Fruit fly (Drosophila melanogaster): Measurements from ENCODE around the gene CG14369.

Gene CG14369

DNA sequence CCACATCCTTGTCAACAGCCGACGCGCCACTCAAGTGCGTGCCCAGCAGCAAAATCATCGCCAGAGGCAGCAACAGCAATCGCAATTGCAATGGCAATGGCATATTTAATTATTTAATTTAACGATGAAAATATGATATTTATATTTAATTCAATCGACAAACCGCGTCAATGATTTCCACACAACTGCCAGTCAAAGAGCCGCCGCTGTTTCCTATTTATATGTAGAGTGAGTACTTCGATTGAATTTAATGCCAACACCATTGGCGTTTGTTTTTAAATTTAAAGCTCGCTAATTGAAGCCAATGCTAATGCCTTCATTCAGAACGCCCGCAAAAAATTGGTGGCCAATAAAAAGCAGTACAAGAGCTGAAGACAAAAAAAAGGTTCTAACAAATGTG lies at the start of gene CG14369:
Gene CG14369 (minus strand): TSS at position 101 of the 400 bp plus-strand sequence.
- no peak for TF ChIP-seq CG14711 (tag; optimal IDR thresholded peaks at IDR 0.05)
- TF ChIP-seq CG11617 (GFP tag; optimal IDR thresholded peaks at IDR 0.05): no peak

DNA sequence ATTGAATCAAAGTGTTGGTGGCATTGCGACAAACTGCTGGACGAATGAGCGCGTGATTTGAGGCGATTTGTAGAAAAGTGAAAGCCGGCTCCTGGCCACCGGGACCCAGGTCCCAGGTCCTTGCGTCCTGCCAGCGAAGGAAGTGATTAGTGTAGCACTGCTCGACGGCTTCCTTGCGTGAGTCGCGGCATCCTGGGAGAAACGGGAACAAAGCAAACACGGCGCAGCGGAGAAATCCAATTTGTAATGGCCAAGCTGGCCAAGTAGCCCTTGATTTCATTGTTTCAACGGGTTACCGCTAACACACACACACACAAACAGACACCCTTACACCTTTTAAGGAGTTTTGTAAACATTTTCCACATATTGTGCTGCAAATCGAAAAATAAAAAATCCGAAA lies 39.2 kb upstream of the CG14369 start, which contains the start of gene CG10841:
Gene CG10841 (plus strand): TSS at position 301 of the 400 bp plus-strand sequence.
- no peak for TF ChIP-seq CG33017 (tag; optimal IDR thresholded peaks at IDR 0.05)
- no peak for TF ChIP-seq CG11617 (GFP tag; optimal IDR thresholded peaks at IDR 0.05)
- TF ChIP-seq kay (GFP tag; ENCODE audit: borderline replicate concordance): no peak
- no peak for TF ChIP-seq toe (GFP tag; optimal IDR thresholded peaks at IDR 0.05)
- no peak for TF ChIP-seq CG14711 (tag; optimal IDR thresholded peaks at IDR 0.05)
- no peak for TF ChIP-seq CG5204 (GFP tag; optimal IDR thresholded peaks at IDR 0.05)
- TF ChIP-seq Hr96 (GFP tag; optimal IDR thresholded peaks at IDR 0.05): no peak
- TF ChIP-seq Clk (GFP tag; optimal IDR thresholded peaks at IDR 0.05): no peak

DNA sequence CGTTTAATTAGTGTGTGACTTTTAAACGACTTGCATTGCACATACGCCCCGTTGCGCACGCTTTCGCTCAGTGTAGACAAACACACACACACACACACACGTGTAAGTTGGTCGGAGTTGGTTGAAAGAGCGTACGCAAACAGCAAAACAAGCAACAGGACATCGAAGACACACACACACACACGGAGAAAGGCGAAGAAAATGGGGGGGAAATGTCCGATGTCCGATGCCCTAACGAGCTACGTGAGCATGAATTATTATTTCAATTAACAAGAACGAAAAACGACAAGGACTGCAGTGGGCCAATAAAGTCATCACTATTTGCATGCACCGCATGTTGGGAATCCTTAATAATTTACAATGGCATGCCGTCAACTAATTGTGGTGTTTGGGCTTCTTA lies 24.8 kb upstream of the CG14369 start:
- TF ChIP-seq CG33017 (tag; optimal IDR thresholded peaks at IDR 0.05) (no peak), bab1 (GFP tag; optimal IDR thresholded peaks at IDR 0.05) (no peak), Crg-1 (GFP tag; optimal IDR thresholded peaks at IDR 0.05) (no peak), toe (GFP tag; optimal IDR thresholded peaks at IDR 0.05) (no peak), CG11617 (GFP tag; optimal IDR thresholded peaks at IDR 0.05) (no peak), pad (GFP tag; optimal IDR thresholded peaks at IDR 0.05) (no peak), CG12768 (GFP tag; optimal IDR thresholded peaks at IDR 0.05) (no peak), CG1620 (GFP tag; optimal IDR thresholded peaks at IDR 0.05) (no peak), Hr96 (GFP tag; optimal IDR thresholded peaks at IDR 0.05) (no peak), CG14711 (tag; optimal IDR thresholded peaks at IDR 0.05) (no peak), ovo (GFP tag; optimal IDR thresholded peaks at IDR 0.05) (no peak), tj (GFP tag; optimal IDR thresholded peaks at IDR 0.05) (no peak), CG5204 (GFP tag; optimal IDR thresholded peaks at IDR 0.05) (no peak), CG7045 (GFP tag; optimal IDR thresholded peaks at IDR 0.05) (no peak), cnc (optimal IDR thresholded peaks at IDR 0.05) (no peak), CG7101 (tag; optimal IDR thresholded peaks at IDR 0.05) (no peak), kay (GFP tag; ENCODE audit: borderline replicate concordance) (no peak), Clk (GFP tag; optimal IDR thresholded peaks at IDR 0.05) (no peak), Mnt (GFP tag; optimal IDR thresholded peaks at IDR 0.05) (no peak), cic (GFP tag; optimal IDR thresholded peaks at IDR 0.05) (no peak)

DNA sequence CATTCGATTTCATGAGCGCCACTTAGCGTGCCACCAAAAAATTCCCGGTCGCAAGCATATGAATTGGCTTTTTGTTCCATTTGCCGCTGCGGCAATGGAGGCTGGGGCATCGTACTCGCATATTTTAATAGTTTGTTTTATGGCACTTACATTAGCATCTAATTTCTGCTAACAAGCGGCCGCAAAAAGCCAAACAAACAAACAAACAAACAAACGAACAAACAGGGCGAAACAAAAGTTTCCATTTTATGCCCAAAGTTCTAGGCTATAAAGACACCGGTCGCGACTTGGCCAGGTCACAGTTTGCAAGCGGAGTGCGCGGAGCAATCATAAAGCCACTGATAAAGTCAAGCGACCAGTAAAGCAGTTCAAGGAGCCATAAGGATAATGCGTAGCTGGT lies 23.2 kb upstream of the CG14369 start, which contains the start of gene CG9269:
Gene CG9269 (plus strand): TSS at position 301 of the 400 bp plus-strand sequence.
- TF ChIP-seq CG7101 (tag; optimal IDR thresholded peaks at IDR 0.05) (no peak), bab1 (GFP tag; optimal IDR thresholded peaks at IDR 0.05) (no peak), ovo (GFP tag; optimal IDR thresholded peaks at IDR 0.05) (no peak)

DNA sequence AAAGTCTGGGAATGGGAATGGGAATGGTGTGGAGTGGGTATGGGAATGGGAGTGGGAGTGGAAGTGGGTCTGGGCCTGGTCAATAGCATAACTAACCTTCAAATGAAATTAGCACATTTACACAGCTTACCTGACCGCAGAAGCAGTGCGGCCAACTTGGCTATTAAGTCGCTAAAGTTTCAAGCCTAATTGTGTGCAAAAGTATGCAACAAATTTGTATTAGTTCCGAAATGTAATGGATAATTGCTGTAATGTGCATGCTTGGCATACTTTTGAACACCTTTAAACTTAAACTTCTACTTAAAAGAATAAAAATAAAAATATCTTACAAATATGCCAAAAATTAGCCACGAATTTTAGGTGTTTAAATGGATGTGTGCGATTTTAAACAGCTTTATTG lies 22.6 kb upstream of the CG14369 start:
- TF ChIP-seq CG1620 (GFP tag; optimal IDR thresholded peaks at IDR 0.05) (no peak), ovo (GFP tag; optimal IDR thresholded peaks at IDR 0.05) (no peak), bab1 (GFP tag; optimal IDR thresholded peaks at IDR 0.05) (no peak), Crg-1 (GFP tag; optimal IDR thresholded peaks at IDR 0.05) (no peak), pad (GFP tag; optimal IDR thresholded peaks at IDR 0.05) (no peak), cnc (optimal IDR thresholded peaks at IDR 0.05) (no peak), Mnt (GFP tag; optimal IDR thresholded peaks at IDR 0.05) (no peak), CG5204 (GFP tag; optimal IDR thresholded peaks at IDR 0.05) (no peak), CG11617 (GFP tag; optimal IDR thresholded peaks at IDR 0.05) (no peak)

DNA sequence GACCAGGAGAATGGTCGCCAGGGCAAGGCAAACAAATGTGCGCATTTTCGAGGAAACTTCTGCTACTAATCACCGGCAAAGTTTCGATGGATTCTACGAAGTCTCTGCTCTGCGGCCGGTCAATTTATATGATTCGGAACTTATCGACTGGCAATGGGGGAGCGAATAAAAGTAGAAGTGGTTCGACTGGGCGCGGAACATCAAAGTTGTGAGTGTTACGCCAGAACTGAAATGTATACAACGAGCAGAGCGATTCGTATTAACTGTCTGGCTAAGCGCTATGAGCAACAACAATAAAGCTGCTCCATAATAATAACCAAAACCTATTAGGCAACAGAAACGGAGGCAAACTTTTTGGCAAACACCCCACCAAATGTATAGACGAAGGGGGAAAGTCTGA lies 19.9 kb upstream of the CG14369 start, which contains the start of gene CG9757:
Gene CG9757 (minus strand): TSS at position 101 of the 400 bp plus-strand sequence.
- no peak for TF ChIP-seq kay (GFP tag; ENCODE audit: borderline replicate concordance)
- TF ChIP-seq CG33017 (tag; optimal IDR thresholded peaks at IDR 0.05): no peak
- TF ChIP-seq CG5204 (GFP tag; optimal IDR thresholded peaks at IDR 0.05): no peak
- TF ChIP-seq cic (GFP tag; optimal IDR thresholded peaks at IDR 0.05): no peak
- TF ChIP-seq Hr96 (GFP tag; optimal IDR thresholded peaks at IDR 0.05): no peak
- no peak for TF ChIP-seq Mnt (GFP tag; optimal IDR thresholded peaks at IDR 0.05)
- no peak for TF ChIP-seq Clk (GFP tag; optimal IDR thresholded peaks at IDR 0.05)
- TF ChIP-seq toe (GFP tag; optimal IDR thresholded peaks at IDR 0.05): no peak
- no peak for TF ChIP-seq bab1 (GFP tag; optimal IDR thresholded peaks at IDR 0.05)
- TF ChIP-seq CG7045 (GFP tag; optimal IDR thresholded peaks at IDR 0.05): no peak
- TF ChIP-seq tj (GFP tag; optimal IDR thresholded peaks at IDR 0.05): no peak
- TF ChIP-seq CG12768 (GFP tag; optimal IDR thresholded peaks at IDR 0.05): no peak
- TF ChIP-seq CG7101 (tag; optimal IDR thresholded peaks at IDR 0.05): no peak
- no peak for TF ChIP-seq CG1620 (GFP tag; optimal IDR thresholded peaks at IDR 0.05)
- no peak for TF ChIP-seq CG11617 (GFP tag; optimal IDR thresholded peaks at IDR 0.05)

DNA sequence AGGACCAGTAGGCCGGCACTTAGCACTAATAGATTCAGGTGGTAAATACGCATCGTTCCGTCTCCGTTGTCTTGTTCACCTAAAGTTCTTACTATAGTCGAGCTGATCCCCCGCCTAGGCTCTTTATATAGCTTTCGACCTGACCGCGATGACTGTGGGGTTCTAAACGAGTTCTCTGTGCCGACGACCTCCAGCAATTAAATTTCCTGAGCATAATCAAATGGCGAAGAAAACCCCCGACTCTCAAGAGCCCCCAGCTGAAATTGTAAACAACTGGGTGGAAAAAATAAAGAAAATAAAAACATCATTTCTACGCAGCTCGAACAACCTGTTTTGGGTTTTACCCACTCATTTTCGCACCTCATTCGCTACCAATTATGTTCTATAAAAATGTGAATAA lies 16.7 kb upstream of the CG14369 start, which contains the start of gene CG9759:
Gene CG9759 (minus strand): TSS at position 101 of the 400 bp plus-strand sequence.
- TF ChIP-seq Clk (GFP tag; optimal IDR thresholded peaks at IDR 0.05) (no peak), CG7101 (tag; optimal IDR thresholded peaks at IDR 0.05) (no peak), pad (GFP tag; optimal IDR thresholded peaks at IDR 0.05) (no peak), Hr96 (GFP tag; optimal IDR thresholded peaks at IDR 0.05) (no peak), cic (GFP tag; optimal IDR thresholded peaks at IDR 0.05) (no peak), CG7045 (GFP tag; optimal IDR thresholded peaks at IDR 0.05) (no peak), tj (GFP tag; optimal IDR thresholded peaks at IDR 0.05) (no peak), CG5204 (GFP tag; optimal IDR thresholded peaks at IDR 0.05) (no peak), CG14711 (tag; optimal IDR thresholded peaks at IDR 0.05) (no peak), ovo (GFP tag; optimal IDR thresholded peaks at IDR 0.05) (no peak), CG1620 (GFP tag; optimal IDR thresholded peaks at IDR 0.05) (no peak), cnc (optimal IDR thresholded peaks at IDR 0.05) (no peak), Mnt (GFP tag; optimal IDR thresholded peaks at IDR 0.05) (no peak), Crg-1 (GFP tag; optimal IDR thresholded peaks at IDR 0.05) (no peak), bab1 (GFP tag; optimal IDR thresholded peaks at IDR 0.05) (no peak)
